Worm (Caenorhabditis elegans) whole organism, late embryonic: ENCODE data around the gene nspg-5.

Experiments used
- C08G9.2 ChIP-seq: sonication (generic microtip); optimal IDR thresholded peaks from 2 replicates; lab custom pipeline; 2016; ENCODE audit warnings: mild to moderate bottlenecking, missing genetic modification characterization, moderate library complexity, missing compliant biosample characterization
- C38D4.7 ChIP-seq: fragments of 200-800 bp; sonication (Bioruptor generic); optimal IDR thresholded peaks from 2 replicates; lab custom pipeline; 2018; ENCODE audit warnings: mild to moderate bottlenecking, missing genetic modification characterization, moderate library complexity, missing compliant biosample characterization
- F13H6.1 ChIP-seq: sonication (generic microtip); optimal IDR thresholded peaks from 2 replicates; lab custom pipeline; 2016; ENCODE audit warnings: missing genetic modification characterization, missing compliant biosample characterization
- K02D7.2 ChIP-seq: sonication (generic microtip); optimal IDR thresholded peaks from 2 replicates; lab custom pipeline; 2017; ENCODE audit warnings: mild to moderate bottlenecking, missing genetic modification characterization, missing compliant biosample characterization
- K09A11.1 ChIP-seq: sonication (generic microtip); optimal IDR thresholded peaks from 2 replicates; lab custom pipeline; 2017; ENCODE audit warnings: antibody characterized with exemption, mild to moderate bottlenecking, missing genetic modification characterization, missing compliant biosample characterization; ENCODE audit not compliant: insufficient read depth
- ama-1 ChIP-seq: fragments of 150-350 bp; optimal IDR thresholded peaks from 2 replicates; lab custom pipeline; 2014
- ceh-14 ChIP-seq: sonication (generic microtip); optimal IDR thresholded peaks from 2 replicates; lab custom pipeline; 2016; ENCODE audit warnings: missing genotype, missing genetic modification characterization, missing compliant biosample characterization
- ceh-2 ChIP-seq: sonication (generic microtip); optimal IDR thresholded peaks from 2 replicates; lab custom pipeline; 2016; ENCODE audit warnings: missing genotype, missing genetic modification characterization, missing compliant biosample characterization
- ceh-22 ChIP-seq: sonication (generic microtip); optimal IDR thresholded peaks from 2 replicates; lab custom pipeline; 2017; ENCODE audit warnings: missing biosample characterization, missing genetic modification characterization
- ceh-24 ChIP-seq: sonication (generic microtip); optimal IDR thresholded peaks from 2 replicates; lab custom pipeline; 2016; ENCODE audit warnings: mild to moderate bottlenecking, missing genetic modification characterization, missing compliant biosample characterization
- ceh-30 ChIP-seq: fragments of 150-350 bp; optimal IDR thresholded peaks from 2 replicates; lab custom pipeline; 2014; ENCODE audit warnings: missing biosample characterization, missing genetic modification characterization
- ceh-34 ChIP-seq: sonication (generic microtip); optimal IDR thresholded peaks from 2 replicates; lab custom pipeline; 2016; ENCODE audit warnings: mild to moderate bottlenecking, missing genetic modification characterization, missing compliant biosample characterization
- dve-1 ChIP-seq: sonication (generic microtip); optimal IDR thresholded peaks from 2 replicates; lab custom pipeline; 2017; ENCODE audit warnings: antibody characterized with exemption, mild to moderate bottlenecking, missing genetic modification characterization, missing compliant biosample characterization
- elt-2 ChIP-seq: sonication (generic microtip); optimal IDR thresholded peaks from 2 replicates; lab custom pipeline; 2016; ENCODE audit warnings: missing genetic modification reagents, missing genetic modification characterization, missing compliant biosample characterization
- elt-4 ChIP-seq: sonication (generic microtip); optimal IDR thresholded peaks from 2 replicates; lab custom pipeline; 2016; ENCODE audit warnings: missing genetic modification characterization, missing compliant biosample characterization
- ets-4 ChIP-seq: sonication (generic microtip); optimal IDR thresholded peaks from 2 replicates; lab custom pipeline; 2016; ENCODE audit warnings: missing genetic modification characterization, missing compliant biosample characterization
- eyg-1 ChIP-seq: sonication (generic microtip); optimal IDR thresholded peaks from 2 replicates; lab custom pipeline; 2016; ENCODE audit warnings: missing genotype, missing genetic modification characterization, missing compliant biosample characterization
- fax-1 ChIP-seq: sonication (generic microtip); optimal IDR thresholded peaks from 2 replicates; lab custom pipeline; 2016; ENCODE audit warnings: missing genotype, missing genetic modification characterization, missing compliant biosample characterization
- fkh-10 ChIP-seq: fragments of 150-350 bp; optimal IDR thresholded peaks from 2 replicates; lab custom pipeline; 2014; ENCODE audit warnings: missing biosample characterization, missing genetic modification reagents, missing genetic modification characterization
- gmeb-2 ChIP-seq: sonication (generic microtip); optimal IDR thresholded peaks from 2 replicates; lab custom pipeline; 2016; ENCODE audit warnings: missing genetic modification characterization, inconsistent platforms, missing compliant biosample characterization
- hlh-13 ChIP-seq: fragments of 200-800 bp; sonication (Bioruptor generic); optimal IDR thresholded peaks from 2 replicates; lab custom pipeline; 2018; ENCODE audit warnings: mild to moderate bottlenecking, missing genetic modification characterization, missing compliant biosample characterization
- hlh-30 ChIP-seq: sonication (generic microtip); optimal IDR thresholded peaks from 2 replicates; lab custom pipeline; 2017; ENCODE audit warnings: antibody characterized with exemption, missing genetic modification characterization, missing compliant biosample characterization; ENCODE audit not compliant: insufficient read depth
- lin-11 ChIP-seq: fragments of 200-800 bp; sonication (Bioruptor generic); optimal IDR thresholded peaks from 2 replicates; lab custom pipeline; 2018; ENCODE audit warnings: mild to moderate bottlenecking, missing genetic modification characterization, missing compliant biosample characterization
- madf-2 ChIP-seq: sonication (generic microtip); optimal IDR thresholded peaks from 2 replicates; lab custom pipeline; 2017; ENCODE audit warnings: missing genetic modification characterization, missing compliant biosample characterization
- nfya-1 ChIP-seq: sonication (generic microtip); optimal IDR thresholded peaks from 2 replicates; lab custom pipeline; 2017; ENCODE audit warnings: missing genetic modification characterization, mild to moderate bottlenecking, missing compliant biosample characterization, antibody characterized with exemption, moderate library complexity
- nhr-232 ChIP-seq: sonication (generic microtip); optimal IDR thresholded peaks from 2 replicates; lab custom pipeline; 2016; ENCODE audit warnings: missing genetic modification characterization, missing compliant biosample characterization
- npax-4 ChIP-seq: sonication (generic microtip); optimal IDR thresholded peaks from 2 replicates; lab custom pipeline; 2016; ENCODE audit warnings: missing genetic modification characterization, missing compliant biosample characterization
- odd-2 ChIP-seq: sonication (generic microtip); optimal IDR thresholded peaks from 2 replicates; lab custom pipeline; 2017; ENCODE audit warnings: antibody characterized with exemption, mild to moderate bottlenecking, missing genetic modification characterization, missing compliant biosample characterization
- pag-3 ChIP-seq: sonication (generic microtip); optimal IDR thresholded peaks from 2 replicates; lab custom pipeline; 2016; ENCODE audit warnings: missing compliant biosample characterization, missing genetic modification characterization, borderline replicate concordance
- pax-1 ChIP-seq: fragments of 150-350 bp; optimal IDR thresholded peaks from 2 replicates; lab custom pipeline; 2014; ENCODE audit warnings: missing biosample characterization, missing genetic modification characterization
- pha-4 ChIP-seq: fragments of 150-350 bp; optimal IDR thresholded peaks from 2 replicates; lab custom pipeline; 2018; ENCODE audit warnings: missing biosample characterization, missing genetic modification reagents, missing genetic modification characterization
- pqm-1 ChIP-seq: sonication (generic microtip); optimal IDR thresholded peaks from 2 replicates; lab custom pipeline; 2016; ENCODE audit warnings: missing genetic modification characterization, missing compliant biosample characterization
- pros-1 ChIP-seq: fragments of 150-350 bp; optimal IDR thresholded peaks from 2 replicates; lab custom pipeline; 2014; ENCODE audit warnings: missing biosample characterization, missing genetic modification reagents, missing genetic modification characterization
- ref-2 ChIP-seq: sonication (generic microtip); optimal IDR thresholded peaks from 2 replicates; lab custom pipeline; 2016; ENCODE audit warnings: missing genetic modification characterization, missing compliant biosample characterization
- sdc-2 ChIP-seq: sonication (generic microtip); optimal IDR thresholded peaks from 2 replicates; lab custom pipeline; 2016; ENCODE audit warnings: missing genotype, missing genetic modification characterization, missing compliant biosample characterization
- tbx-7 ChIP-seq: sonication (generic microtip); optimal IDR thresholded peaks from 2 replicates; lab custom pipeline; 2016; ENCODE audit warnings: missing genotype, missing genetic modification characterization, missing compliant biosample characterization
- ttx-3 ChIP-seq: sonication (generic microtip); optimal IDR thresholded peaks from 2 replicates; lab custom pipeline; 2016; ENCODE audit warnings: missing genetic modification reagents, missing genetic modification characterization, missing compliant biosample characterization
- unc-3 ChIP-seq, 2 experiments: fragments of 200-800 bp in 1 of 2; sonication (Bioruptor generic) in 1 of 2; sonication (generic microtip) in 1 of 2; conservative IDR thresholded peaks in 1 of 2; optimal IDR thresholded peaks in 1 of 2; 2 replicates each; pipeline versions ENCODE4 v1.3.6 to Lab custom; 2016 to 2022; ENCODE audit warnings: missing compliant biosample characterization in 2 of 2, missing genetic modification characterization in 2 of 2, missing genetic modification reagents in 1 of 2
- unc-42 ChIP-seq: sonication (generic microtip); optimal IDR thresholded peaks from 2 replicates; lab custom pipeline; 2016; ENCODE audit warnings: missing genotype, missing genetic modification characterization, missing compliant biosample characterization
- unc-55 ChIP-seq: sonication (generic microtip); optimal IDR thresholded peaks from 2 replicates; lab custom pipeline; 2017; ENCODE audit warnings: missing biosample characterization, missing genetic modification reagents, missing genetic modification characterization
- unc-86 ChIP-seq: sonication (generic microtip); optimal IDR thresholded peaks from 2 replicates; lab custom pipeline; 2016; ENCODE audit warnings: missing genetic modification characterization, missing compliant biosample characterization

Gene nspg-5

ce11 chrX:2955628-2956027 lies 26.2 kb upstream of the nspg-5 start:
- TF ChIP-seq elt-2 (tag; lab: Kevin White, UChicago) (no peak), fkh-10 (GFP tag; lab: Kevin White, UChicago) (no peak), F13H6.1 (tag; lab: Kevin White, UChicago) (no peak), lin-11 (no peak), ceh-22 (tag; lab: Kevin White, UChicago) (no peak), fax-1 (tag; lab: Kevin White, UChicago) (no peak), ceh-30 (tag; lab: Kevin White, UChicago) (no peak), C08G9.2 (tag; lab: Kevin White, UChicago) (no peak), pros-1 (no peak), unc-42 (tag; lab: Kevin White, UChicago) (no peak), ceh-2 (tag; lab: Kevin White, UChicago) (no peak), nhr-232 (tag; lab: Kevin White, UChicago) (no peak), npax-4 (tag; lab: Kevin White, UChicago) (no peak), gmeb-2 (no peak), pqm-1 (no peak), hlh-13 (GFP tag; lab: Kevin White, UChicago) (no peak), ref-2 (no peak)

DNA sequence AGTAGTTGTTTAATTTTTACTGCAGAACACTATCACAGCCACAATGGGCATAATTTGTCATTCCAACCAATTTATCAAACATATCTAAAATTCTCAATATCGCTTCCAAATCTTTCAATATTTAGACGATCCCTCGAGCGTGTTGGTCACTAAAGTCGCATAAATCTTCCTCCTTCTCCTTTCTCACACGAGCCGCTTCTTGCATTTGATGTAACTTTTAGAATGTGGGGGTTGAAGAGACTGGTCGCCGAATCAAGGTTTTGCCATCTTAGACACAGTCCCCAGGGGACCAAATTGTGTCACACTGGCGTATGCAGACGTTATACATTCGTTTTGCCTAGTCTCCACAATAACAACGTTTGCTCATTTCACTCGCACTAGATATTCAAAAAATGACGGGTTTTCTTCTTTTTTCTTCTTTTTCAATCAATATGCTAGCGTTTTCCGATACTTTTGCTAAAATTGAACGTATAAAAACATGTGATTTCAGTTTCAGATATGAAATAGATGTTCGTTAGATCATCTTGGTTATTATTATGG lies 24.3 kb upstream of the nspg-5 start, which contains the start of gene gbb-1:
gbb-1 (plus strand) TSS at position 490 of the 540 bp plus-strand sequence.
- TF ChIP-seq eyg-1 (tag; lab: Kevin White, UChicago), result no peak
- no peak for TF ChIP-seq unc-3 (GFP tag; conservative IDR thresholded peaks at IDR 0.05; lab: Robert Waterston, UW)
- peak; percentile 18 for TF ChIP-seq unc-3 (tag; optimal IDR thresholded peaks at IDR 0.05; lab: Kevin White, UChicago)

DNA sequence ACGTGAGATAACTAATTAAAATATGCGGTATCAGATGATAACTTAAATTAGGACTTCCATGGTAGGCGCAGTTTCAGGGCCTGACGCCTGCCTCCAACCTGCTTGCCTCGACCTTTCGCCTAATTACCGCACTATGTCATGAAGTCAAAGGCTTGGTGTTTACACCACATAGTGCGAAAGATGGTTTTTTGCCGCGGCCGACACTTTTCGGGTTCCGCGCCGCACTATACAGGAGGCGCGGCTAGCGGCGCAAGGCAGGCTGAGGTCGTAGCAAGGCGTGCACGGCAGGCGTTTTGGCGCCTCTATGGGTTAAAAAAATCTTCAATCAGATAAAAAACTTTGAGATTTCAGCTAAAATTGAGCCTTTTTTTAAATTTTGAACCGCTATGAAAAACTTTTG lies 21.1 kb upstream of the nspg-5 start:
- TF ChIP-seq ceh-14 (no peak), fax-1 (tag; lab: Kevin White, UChicago) (no peak), pax-1 (tag; lab: Kevin White, UChicago) (no peak), pha-4 (no peak), C38D4.7 (GFP tag; lab: Kevin White, UChicago) (no peak), tbx-7 (tag; lab: Kevin White, UChicago) (no peak), dve-1 (tag; lab: Kevin White, UChicago) (no peak), pag-3 (no peak), eyg-1 (tag; lab: Kevin White, UChicago) (no peak), elt-4 (tag; lab: Kevin White, UChicago) (no peak), madf-2 (tag; lab: Kevin White, UChicago) (no peak)

- TF ChIP-seq nfya-1 (tag; lab: Kevin White, UChicago), result no peak
- TF ChIP-seq unc-86 (tag; lab: Kevin White, UChicago), result no peak
- TF ChIP-seq ceh-34 (tag; lab: Kevin White, UChicago), result no peak
- TF ChIP-seq eyg-1 (tag; lab: Kevin White, UChicago), result no peak
- TF ChIP-seq elt-2 (tag; lab: Kevin White, UChicago), result peak; percentile 11
These were observed 15.6 kb upstream of the nspg-5 start for ce11 chrX:2966252-2966651.

- TF ChIP-seq K09A11.1 (no peak), pax-1 (tag; lab: Kevin White, UChicago) (no peak), unc-55 (GFP tag; lab: Kevin White, UChicago) (no peak), unc-86 (tag; lab: Kevin White, UChicago) (no peak), ceh-22 (tag; lab: Kevin White, UChicago) (no peak), hlh-30 (tag; lab: Kevin White, UChicago) (no peak), ets-4 (tag; lab: Kevin White, UChicago) (no peak), K02D7.2 (tag; lab: Kevin White, UChicago) (no peak), pros-1 (no peak), fax-1 (tag; lab: Kevin White, UChicago) (no peak), ama-1 (no peak), pqm-1 (no peak), F13H6.1 (tag; lab: Kevin White, UChicago) (no peak), sdc-2 (tag; lab: Kevin White, UChicago) (no peak), ceh-14 (no peak), ceh-34 (tag; lab: Kevin White, UChicago) (no peak), ceh-24 (no peak), odd-2 (tag; lab: Kevin White, UChicago) (no peak), ttx-3 (tag; lab: Kevin White, UChicago) (no peak)
These were observed 12.3 kb upstream of the nspg-5 start for ce11 chrX:2969447-2969989.
